Fruit fly (Drosophila melanogaster): ENCODE measurements around the gene CG15356.

The CG15356 gene

DNA sequence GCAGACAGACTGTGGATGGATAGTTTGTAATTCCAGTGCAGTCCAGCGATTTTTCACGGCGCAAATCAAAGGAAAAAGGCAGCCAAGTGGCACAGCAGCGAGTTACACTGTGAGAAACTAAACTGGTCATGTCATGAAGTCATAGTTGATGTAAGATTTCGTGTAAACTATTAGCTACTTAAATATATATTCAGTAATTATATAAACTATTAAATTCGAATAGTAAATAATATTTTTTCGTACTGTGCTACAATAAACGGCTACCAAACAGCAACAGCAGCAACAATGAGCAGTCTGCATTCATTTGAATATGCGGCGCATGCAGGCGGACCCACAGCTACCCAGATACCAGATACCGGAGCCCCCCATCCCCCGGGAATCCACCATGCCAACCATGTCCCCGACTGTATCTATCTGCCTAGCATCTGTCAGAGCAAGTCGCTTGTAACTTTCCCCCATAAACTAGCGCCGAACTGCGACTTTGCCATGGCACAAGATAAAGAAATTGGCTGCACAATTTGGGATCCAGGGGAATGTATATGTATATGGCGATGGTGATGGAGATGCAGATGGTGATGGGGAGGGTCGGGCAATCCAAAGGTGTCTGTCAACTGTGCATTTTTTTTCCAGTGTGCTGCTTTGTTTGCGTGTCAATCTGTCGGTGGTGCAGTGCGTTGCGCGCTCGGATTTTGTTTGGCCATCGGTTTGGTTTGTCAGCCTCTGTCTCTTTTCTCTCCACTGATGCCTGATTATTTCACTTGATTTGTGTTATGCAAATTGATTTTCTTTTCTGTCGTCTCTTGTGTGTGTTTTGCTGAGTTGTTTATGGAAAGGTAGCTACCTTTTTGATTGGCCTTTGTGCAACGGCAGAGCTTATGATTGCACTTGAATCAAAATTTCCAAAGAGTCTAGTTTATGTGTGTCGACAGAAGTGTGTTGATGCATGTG lies 54.4 kb downstream of the CG15356 start:
- TF ChIP-seq sage (GFP tag; optimal IDR thresholded peaks at IDR 0.05) (no peak), fru (GFP tag; optimal IDR thresholded peaks at IDR 0.05) (no peak), ey (GFP tag; optimal IDR thresholded peaks at IDR 0.05) (no peak), Hr78 (GFP tag; optimal IDR thresholded peaks at IDR 0.05) (no peak), jim (GFP tag; optimal IDR thresholded peaks at IDR 0.05) (no peak), Mio (GFP tag; optimal IDR thresholded peaks at IDR 0.05) (no peak)
